Fruit fly (Drosophila melanogaster) whole organism, pupa: ENCODE data around the gene PGRP-LB.

Source experiments
- CG10348 ChIP-seq: fragments of 200-800 bp; sonication (Bioruptor generic); IDR thresholded peaks from 2 replicates; pipeline ENCODE4 v1.3.6; 2022; ENCODE audit warnings: missing biosample characterization, missing genetic modification characterization
- CG12605 ChIP-seq: fragments of 200-800 bp; sonication (Bioruptor generic); IDR thresholded peaks from 2 replicates; pipeline ENCODE4 v1.3.6; 2022; ENCODE audit warnings: missing biosample characterization, missing genetic modification characterization
- CG15710 ChIP-seq: fragments of 200-800 bp; sonication (Bioruptor generic); optimal IDR thresholded peaks from 2 replicates; lab custom pipeline; 2018; ENCODE audit warnings: missing biosample characterization, mild to moderate bottlenecking, missing genetic modification characterization, moderate library complexity
- CG34367 ChIP-seq: fragments of 200-800 bp; sonication (Bioruptor generic); optimal IDR thresholded peaks from 2 replicates; lab custom pipeline; 2018; ENCODE audit warnings: missing biosample characterization, mild to moderate bottlenecking, missing genetic modification characterization
- CG8301 ChIP-seq: fragments of 200-800 bp; sonication (Bioruptor generic); optimal IDR thresholded peaks from 2 replicates; lab custom pipeline; 2018; ENCODE audit warnings: missing biosample characterization, mild to moderate bottlenecking, missing genetic modification characterization
- D1 ChIP-seq: fragments of 200-800 bp; sonication (Bioruptor generic); optimal IDR thresholded peaks from 2 replicates; lab custom pipeline; 2018; ENCODE audit warnings: missing biosample characterization, mild to moderate bottlenecking, missing genetic modification characterization, moderate library complexity
- Ets98B ChIP-seq: fragments of 200-800 bp; sonication (Bioruptor generic); IDR thresholded peaks from 2 replicates; pipeline ENCODE4 v1.3.6; 2022; ENCODE audit warnings: missing biosample characterization, missing genetic modification characterization
- Pif1B ChIP-seq: fragments of 200-800 bp; sonication (Bioruptor generic); optimal IDR thresholded peaks from 3 replicates; lab custom pipeline; 2016; ENCODE audit warnings: missing biosample characterization, missing genetic modification characterization
- Snoo ChIP-seq: fragments of 200-800 bp; sonication (Bioruptor generic); optimal IDR thresholded peaks from 3 replicates; lab custom pipeline; 2017; ENCODE audit warnings: missing biosample characterization, mild to moderate bottlenecking, missing genetic modification characterization, inconsistent platforms
- fd96Ca ChIP-seq: fragments of 200-800 bp; sonication (Bioruptor generic); IDR thresholded peaks from 3 replicates; pipeline ENCODE4 v1.3.6; 2022; ENCODE audit warnings: missing biosample characterization, missing genetic modification characterization
- rn ChIP-seq: fragments of 200-800 bp; sonication (Bioruptor generic); IDR thresholded peaks from 2 replicates; pipeline ENCODE4 v1.3.6; 2022; ENCODE audit warnings: missing biosample characterization, missing genetic modification characterization

DNA sequence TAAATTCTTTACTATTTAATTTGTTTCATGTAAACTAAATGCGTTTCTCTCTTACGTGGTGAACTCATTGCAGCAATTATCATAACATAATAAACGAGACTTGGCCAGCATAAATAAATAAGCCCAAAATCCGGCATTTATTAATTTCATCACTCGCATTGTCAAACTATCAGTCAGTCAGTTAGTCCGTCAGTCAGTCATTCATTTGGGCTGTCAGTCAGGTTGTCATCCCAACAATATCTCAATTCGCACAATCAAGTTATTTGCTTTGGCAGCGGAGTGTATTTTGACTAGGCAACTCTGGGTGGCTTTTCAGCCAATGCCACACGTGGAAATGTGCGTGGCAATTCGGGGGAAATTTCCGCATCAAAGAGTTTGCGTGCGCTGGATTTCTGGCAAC, 7.5 kb upstream of the PGRP-LB start:
- TF ChIP-seq rn (GFP tag; lab: Robert Waterston, UW) (no peak), CG15710 (tag; lab: Kevin White, UChicago) (no peak), Ets98B (GFP tag; lab: Robert Waterston, UW) (no peak), CG8301 (no peak), Pif1B (no peak), Snoo (tag; lab: Kevin White, UChicago) (no peak), CG34367 (no peak), D1 (tag; lab: Kevin White, UChicago) (no peak), CG10348 (GFP tag; lab: Robert Waterston, UW) (no peak), fd96Ca (GFP tag; lab: Robert Waterston, UW) (no peak), CG12605 (GFP tag; lab: Robert Waterston, UW) (no peak)
